Worm (Caenorhabditis elegans) whole organism, midembryonic: ENCODE data around the gene ucp-4.
A peak's percentile ranks its signal among the peaks of the same experiment; 100 is the strongest.
"Not testable (repeated sequence)": the region's sequence is repeated elsewhere in the genome, so short reads cannot be mapped to it uniquely, and the experiment has no call there.

Experiments used
- T22C8.4 ChIP-seq: fragments of 200-800 bp; sonication (Bioruptor generic); IDR thresholded peaks from 2 replicates; pipeline ENCODE4 v1.3.6; 2022; ENCODE audit warnings: missing genetic modification characterization, missing compliant biosample characterization
- cog-1 ChIP-seq: sonication (generic microtip); optimal IDR thresholded peaks from 2 replicates; lab custom pipeline; 2016; ENCODE audit warnings: missing genetic modification characterization, missing compliant biosample characterization
- flt-1 ChIP-seq: fragments of 200-800 bp; sonication (Bioruptor generic); IDR thresholded peaks from 2 replicates; pipeline ENCODE4 v1.3.6; 2022; ENCODE audit warnings: missing genetic modification characterization, missing compliant biosample characterization
- klf-2 ChIP-seq: fragments of 200-800 bp; sonication (Bioruptor generic); conservative IDR thresholded peaks from 2 replicates; pipeline ENCODE4 v1.3.6; 2022; ENCODE audit warnings: missing genetic modification reagents, missing genetic modification characterization, missing compliant biosample characterization
- med-1 ChIP-seq: sonication (generic microtip); optimal IDR thresholded peaks from 2 replicates; lab custom pipeline; 2017; ENCODE audit warnings: missing genetic modification characterization, mild to moderate bottlenecking, missing compliant biosample characterization, antibody characterized with exemption, missing genetic modification reagents; ENCODE audit not compliant: insufficient read depth
- ref-1 ChIP-seq: fragments of 200-800 bp; sonication (Bioruptor generic); conservative IDR thresholded peaks from 2 replicates; pipeline ENCODE4 v1.3.6; 2022; ENCODE audit warnings: missing genetic modification reagents, missing genetic modification characterization, missing compliant biosample characterization
- tab-1 ChIP-seq: fragments of 200-800 bp; sonication (Bioruptor generic); IDR thresholded peaks from 2 replicates; pipeline ENCODE4 v1.3.6; 2022; ENCODE audit warnings: missing genetic modification characterization, missing compliant biosample characterization
- ztf-23 ChIP-seq: fragments of 200-800 bp; sonication (Bioruptor generic); IDR thresholded peaks from 2 replicates; pipeline ENCODE4 v1.3.6; 2022; ENCODE audit warnings: missing genetic modification reagents, missing genetic modification characterization, missing compliant biosample characterization
- ztf-29 ChIP-seq: fragments of 200-800 bp; sonication (Bioruptor generic); IDR thresholded peaks from 2 replicates; pipeline ENCODE4 v1.3.6; 2022; ENCODE audit warnings: missing genetic modification reagents, missing genetic modification characterization, missing compliant biosample characterization

Gene ucp-4

DNA sequence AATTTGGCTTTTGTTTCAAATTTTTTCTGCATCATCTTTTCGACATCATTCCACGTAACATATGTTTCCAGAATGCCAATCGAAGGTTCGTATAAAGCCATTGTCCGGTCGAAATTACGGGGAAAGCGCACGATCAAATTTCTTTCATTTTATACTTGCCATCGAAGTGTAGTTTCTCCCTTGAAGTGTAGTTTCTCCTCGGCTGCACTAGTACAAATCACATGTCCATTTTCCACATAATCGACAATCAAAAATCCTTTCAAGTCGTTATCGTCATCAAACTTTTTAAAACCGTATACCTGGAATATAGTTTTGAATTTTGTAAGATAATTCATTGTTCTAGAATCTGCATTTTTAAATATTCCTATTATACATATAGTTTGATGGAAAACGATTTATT is 41.3 kb downstream of the ucp-4 start, which contains the start of gene E02C12.9:
E02C12.9 (minus strand) TSS at position 101 of the 400 bp plus-strand sequence.
- TF ChIP-seq ztf-23, result no peak
- TF ChIP-seq flt-1 (GFP tag; lab: Robert Waterston, UW), result no peak
- TF ChIP-seq klf-2 (GFP tag; lab: Robert Waterston, UW), result no peak
- no peak for TF ChIP-seq T22C8.4 (GFP tag; lab: Robert Waterston, UW)
- no peak for TF ChIP-seq cog-1 (tag; lab: Kevin White, UChicago)
- TF ChIP-seq tab-1 (GFP tag; lab: Robert Waterston, UW), result no peak

DNA sequence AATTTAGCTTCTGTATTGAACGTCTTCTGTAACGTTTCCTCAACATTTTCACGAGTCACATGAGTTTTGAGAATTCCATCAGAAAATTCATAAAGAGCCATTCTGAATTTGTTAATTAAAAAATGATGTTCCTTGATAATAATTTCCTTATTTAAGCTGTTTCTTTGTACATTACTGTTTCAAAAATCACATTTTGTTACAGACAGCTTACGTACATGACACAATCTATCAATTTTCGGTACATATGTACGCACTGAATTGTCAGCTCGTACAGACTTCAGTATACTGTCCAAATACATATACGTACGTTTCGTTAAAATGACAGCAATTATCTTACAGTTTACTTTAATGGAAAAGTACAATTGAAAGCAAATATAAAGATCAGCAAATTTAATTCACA is 42.3 kb downstream of the ucp-4 start, which contains the start of gene E02C12.19:
E02C12.19 (minus strand) TSS at position 101 of the 400 bp plus-strand sequence.
- TF ChIP-seq flt-1 (GFP tag; lab: Robert Waterston, UW), result no peak
- no peak for TF ChIP-seq tab-1 (GFP tag; lab: Robert Waterston, UW)
- no peak for TF ChIP-seq ztf-29 (GFP tag; lab: Robert Waterston, UW)
- TF ChIP-seq ref-1, result no peak
- TF ChIP-seq cog-1 (tag; lab: Kevin White, UChicago), result no peak
- no peak for TF ChIP-seq ztf-23
- TF ChIP-seq klf-2 (GFP tag; lab: Robert Waterston, UW), result no peak
- no peak for TF ChIP-seq T22C8.4 (GFP tag; lab: Robert Waterston, UW)
- no peak for TF ChIP-seq med-1 (GFP tag; lab: Kevin White, UChicago)

DNA sequence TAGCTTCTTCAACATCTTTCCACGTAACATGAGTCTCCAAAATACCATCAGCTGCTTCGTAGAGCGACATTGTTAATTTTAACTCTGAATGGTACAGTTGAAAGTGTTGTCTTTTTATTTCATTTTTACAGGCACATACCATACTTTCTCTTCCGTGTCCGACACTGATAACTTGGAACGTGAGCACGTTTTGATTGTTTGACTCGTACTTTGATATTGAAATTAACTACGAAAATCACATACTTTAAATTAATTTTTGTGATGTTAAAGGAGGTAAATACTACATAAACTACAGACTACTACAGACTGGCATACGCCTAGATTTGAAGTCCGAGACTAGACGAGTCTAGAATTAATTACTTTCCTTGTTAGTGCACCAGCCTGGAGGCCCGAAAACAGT is 44.2 kb downstream of the ucp-4 start, which contains the start of gene E02C12.10:
E02C12.10 (minus strand) TSS at position 75 of the 400 bp plus-strand sequence.
- TF ChIP-seq T22C8.4 (GFP tag; lab: Robert Waterston, UW) (no peak), ref-1 (no peak), ztf-23 (no peak), cog-1 (tag; lab: Kevin White, UChicago) (no peak), flt-1 (GFP tag; lab: Robert Waterston, UW) (no peak), med-1 (GFP tag; lab: Kevin White, UChicago) (no peak), klf-2 (GFP tag; lab: Robert Waterston, UW) (no peak), ztf-29 (GFP tag; lab: Robert Waterston, UW) (no peak), tab-1 (GFP tag; lab: Robert Waterston, UW) (no peak)

DNA sequence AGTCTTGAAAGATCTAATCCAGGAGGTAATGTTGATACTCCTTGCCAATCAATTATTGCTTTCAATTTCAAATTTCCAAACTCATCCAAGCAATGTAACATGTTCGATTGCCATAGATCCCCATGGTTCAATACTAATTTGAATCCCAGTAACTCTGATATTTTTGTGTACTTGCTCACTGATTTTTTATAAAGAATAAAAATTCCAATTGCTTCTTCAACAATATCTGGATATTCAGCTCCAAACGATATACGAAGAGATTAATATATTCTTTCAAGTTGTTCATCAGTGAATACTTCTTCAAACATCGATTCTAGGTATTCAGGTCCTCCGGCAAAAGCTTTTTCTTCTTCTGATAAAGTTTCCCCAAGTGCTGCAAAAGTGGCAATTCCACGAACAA is 45.7 kb downstream of the ucp-4 start, which contains the start of gene E02C12.11:
E02C12.11 (minus strand) TSS at position 101 of the 400 bp plus-strand sequence.
- not testable (repeated sequence) for TF ChIP-seq cog-1 (tag; lab: Kevin White, UChicago); T22C8.4 (GFP tag; lab: Robert Waterston, UW); ref-1

DNA sequence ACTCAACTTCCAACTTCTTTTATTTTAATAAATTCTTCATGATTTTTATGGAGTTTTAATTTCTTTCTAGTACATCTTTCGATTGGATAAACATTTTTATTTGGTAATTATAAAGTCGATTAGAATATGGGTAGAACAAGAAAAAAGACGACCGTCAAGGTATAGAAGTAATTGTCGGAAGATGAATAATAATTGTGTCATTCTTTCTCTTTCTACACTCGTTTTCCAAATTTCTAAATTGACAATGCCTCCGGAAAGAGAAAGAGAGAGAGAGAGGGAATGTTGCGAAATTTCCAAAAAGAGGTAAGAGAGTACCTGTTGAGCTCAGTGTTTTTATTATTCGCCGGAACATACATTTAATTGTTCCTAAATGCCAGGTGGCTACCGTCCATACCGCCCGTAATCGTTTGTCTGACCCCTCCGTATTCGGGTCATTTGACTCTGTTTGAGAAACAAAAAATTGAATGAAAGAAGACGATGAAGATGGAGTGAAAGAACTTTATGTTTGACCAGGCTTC is 47.8 kb downstream of the ucp-4 start, which contains the start of gene E02C12.12:
E02C12.12 (minus strand) TSS at position 468 of the 518 bp plus-strand sequence.
- no peak for TF ChIP-seq cog-1 (tag; lab: Kevin White, UChicago)
- no peak for TF ChIP-seq ref-1
- TF ChIP-seq ztf-29 (GFP tag; lab: Robert Waterston, UW), result no peak
- TF ChIP-seq tab-1 (GFP tag; lab: Robert Waterston, UW), result no peak
- no peak for TF ChIP-seq klf-2 (GFP tag; lab: Robert Waterston, UW)
- no peak for TF ChIP-seq T22C8.4 (GFP tag; lab: Robert Waterston, UW)
- no peak for TF ChIP-seq flt-1 (GFP tag; lab: Robert Waterston, UW)
- no peak for TF ChIP-seq ztf-23
- no peak for TF ChIP-seq med-1 (GFP tag; lab: Kevin White, UChicago)

DNA sequence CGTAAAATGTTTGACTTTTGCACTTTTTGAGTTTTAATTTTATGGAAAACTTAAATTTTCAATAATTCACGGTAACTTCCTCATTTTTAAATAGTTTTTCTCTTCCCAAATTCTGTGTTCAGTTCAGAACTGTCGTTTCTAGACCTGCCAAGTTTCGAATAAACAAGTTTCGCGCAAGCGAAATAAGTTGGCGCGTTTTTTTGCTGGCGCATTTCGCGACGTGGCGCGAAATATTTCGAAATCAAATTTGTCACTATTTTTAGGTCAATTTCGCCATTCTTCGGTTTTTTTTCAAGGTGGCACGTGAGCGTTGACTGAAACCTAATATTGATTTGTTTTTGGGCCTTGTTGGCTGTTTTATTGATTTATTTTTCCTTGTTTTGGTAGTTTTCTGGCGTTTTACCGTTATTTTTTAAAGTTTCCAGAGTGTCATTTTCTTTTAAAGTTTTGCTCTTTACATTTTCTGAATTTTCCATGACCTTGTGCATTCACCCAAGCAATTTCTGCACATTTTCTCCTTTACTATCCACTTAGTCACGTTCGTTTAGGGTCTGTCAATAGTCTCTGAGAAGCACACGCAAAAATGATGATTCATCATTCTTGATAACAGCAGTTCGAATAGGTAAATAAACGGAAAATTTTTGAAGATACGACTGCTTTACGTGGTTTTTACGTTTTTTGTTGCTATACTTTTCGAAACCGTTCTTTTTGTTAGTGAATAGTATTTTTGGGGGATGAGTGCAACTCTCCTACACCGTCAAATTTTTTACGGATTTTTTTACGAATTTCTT is 48.6 kb downstream of the ucp-4 start:
- TF ChIP-seq T22C8.4 (GFP tag; lab: Robert Waterston, UW), result peak; percentile 49; the same call in 1 of the 2 replicates
- no peak for TF ChIP-seq cog-1 (tag; lab: Kevin White, UChicago)

DNA sequence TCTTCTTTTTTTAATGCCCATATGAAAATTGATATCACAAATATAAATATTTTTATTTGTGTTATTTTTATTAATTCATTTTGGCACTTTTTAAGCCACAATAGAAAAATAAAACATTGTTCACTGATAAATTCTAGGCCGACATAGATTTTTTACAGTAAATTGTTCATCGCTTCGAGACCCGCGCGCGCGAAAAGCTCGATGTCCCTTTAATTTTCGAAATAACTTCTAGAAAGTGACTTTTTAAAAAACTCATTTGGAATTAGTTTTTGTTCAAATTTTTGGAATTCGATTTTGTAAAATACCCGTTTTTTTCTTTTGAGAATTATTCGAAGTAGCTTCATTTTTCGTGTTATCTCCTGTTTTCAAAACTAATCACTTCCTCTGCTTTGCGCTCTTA is 50.3 kb downstream of the ucp-4 start:
- TF ChIP-seq ztf-29 (GFP tag; lab: Robert Waterston, UW), result no peak
- no peak for TF ChIP-seq med-1 (GFP tag; lab: Kevin White, UChicago)
- no peak for TF ChIP-seq T22C8.4 (GFP tag; lab: Robert Waterston, UW)
- TF ChIP-seq klf-2 (GFP tag; lab: Robert Waterston, UW), result no peak
- no peak for TF ChIP-seq ztf-23
- no peak for TF ChIP-seq ref-1
- no peak for TF ChIP-seq tab-1 (GFP tag; lab: Robert Waterston, UW)
- TF ChIP-seq cog-1 (tag; lab: Kevin White, UChicago), result no peak
- TF ChIP-seq flt-1 (GFP tag; lab: Robert Waterston, UW), result no peak

- no peak for TF ChIP-seq flt-1 (GFP tag; lab: Robert Waterston, UW)
Measured at ce11 chrV:9384949-9385348, 50.9 kb downstream of the ucp-4 start.

- no peak for TF ChIP-seq ref-1
- no peak for TF ChIP-seq flt-1 (GFP tag; lab: Robert Waterston, UW)
- no peak for TF ChIP-seq ztf-29 (GFP tag; lab: Robert Waterston, UW)
- TF ChIP-seq ztf-23, result no peak
- TF ChIP-seq cog-1 (tag; lab: Kevin White, UChicago), result no peak
- TF ChIP-seq med-1 (GFP tag; lab: Kevin White, UChicago), result no peak
- no peak for TF ChIP-seq klf-2 (GFP tag; lab: Robert Waterston, UW)
- no peak for TF ChIP-seq T22C8.4 (GFP tag; lab: Robert Waterston, UW)
- TF ChIP-seq tab-1 (GFP tag; lab: Robert Waterston, UW), result no peak
Measured at ce11 chrV:9386143-9386542, 52.0 kb downstream of the ucp-4 start, which contains the start of gene hum-2. TSS of gene hum-2 (plus strand) at chrV:9386175.
